Fruit fly (Drosophila melanogaster): ENCODE measurements around the gene Osi23.
A peak's percentile ranks its signal among the peaks of the same experiment; 100 is the strongest.

The Osi23 gene

dm6 chr3R:30450224-30450623 is 5.4 kb upstream of the Osi23 start (continued):
- TF ChIP-seq GATAe (GFP tag; conservative IDR thresholded peaks at IDR 0.05) (no peak), CG6689 (GFP tag; IDR thresholded peaks at IDR 0.05) (no peak; the same call in none of the 2 replicates), salm (tag; optimal IDR thresholded peaks at IDR 0.05) (peak; percentile 17), CG1647 (GFP tag; optimal IDR thresholded peaks at IDR 0.05) (peak; percentile 87), zfh2 (GFP tag; optimal IDR thresholded peaks at IDR 0.05) (peak; percentile 49), mam (GFP tag; optimal IDR thresholded peaks at IDR 0.05) (peak; percentile 75), CG3163 (GFP tag; optimal IDR thresholded peaks at IDR 0.05) (peak; percentile 91), CG34422 (GFP tag; IDR thresholded peaks at IDR 0.05) (peak; percentile 68; the same call in 1 of the 3 replicates), bcd (GFP tag; optimal IDR thresholded peaks at IDR 0.05) (peak; percentile 78), luna (GFP tag; optimal IDR thresholded peaks at IDR 0.05) (peak; percentile 63), CG4730 (GFP tag; IDR thresholded peaks at IDR 0.05) (no peak; the same call in 1 of the 2 replicates), Optix (GFP tag; IDR thresholded peaks at IDR 0.05) (no peak), insv (GFP tag; optimal IDR thresholded peaks at IDR 0.05) (no peak), Oli (tag; optimal IDR thresholded peaks at IDR 0.05) (no peak), CG1603 (tag; optimal IDR thresholded peaks at IDR 0.05) (peak; percentile 59), gce (GFP tag; IDR thresholded peaks at IDR 0.05) (peak; percentile 92), CG1529 (GFP tag; optimal IDR thresholded peaks at IDR 0.05) (peak; percentile 69), gro (GFP tag; optimal IDR thresholded peaks at IDR 0.05) (peak; percentile 54), Ets65A (GFP tag) (no peak), pnt (GFP tag; optimal IDR thresholded peaks at IDR 0.05) (peak; percentile 69), CG12071 (GFP tag; optimal IDR thresholded peaks at IDR 0.05) (peak; percentile 88), CG16815 (GFP tag; optimal IDR thresholded peaks at IDR 0.05) (peak; percentile 20), CG10543 (GFP tag; optimal IDR thresholded peaks at IDR 0.05) (peak; percentile 31), HLH54F (GFP tag; optimal IDR thresholded peaks at IDR 0.05) (peak; percentile 37), prd (optimal IDR thresholded peaks at IDR 0.05) (no peak), prd (GFP tag; IDR thresholded peaks at IDR 0.05) (peak; percentile 31; the same call in 1 of the 3 replicates), zfh1 (GFP tag; IDR thresholded peaks at IDR 0.05) (peak; percentile 75), CG11560 (tag; IDR thresholded peaks at IDR 0.05) (no peak), CG1832 (GFP tag; optimal IDR thresholded peaks at IDR 0.05) (peak; percentile 23), pros (GFP tag; optimal IDR thresholded peaks at IDR 0.05) (no peak), pita (GFP tag; optimal IDR thresholded peaks at IDR 0.05) (no peak), CG18599 (GFP tag; optimal IDR thresholded peaks at IDR 0.05) (peak; percentile 83), Hand (GFP tag; optimal IDR thresholded peaks at IDR 0.05) (peak; percentile 40), tup (GFP tag; optimal IDR thresholded peaks at IDR 0.05) (no peak), chinmo (GFP tag; IDR thresholded peaks at IDR 0.05; ENCODE audit: partially characterized antibody) (peak; percentile 69; the same call in 3 of the 4 replicates), CG4404 (GFP tag; IDR thresholded peaks at IDR 0.05) (no peak), CG18262 (tag; optimal IDR thresholded peaks at IDR 0.05) (no peak), CG14710 (tag; optimal IDR thresholded peaks at IDR 0.05) (no peak), sima (GFP tag; optimal IDR thresholded peaks at IDR 0.05) (no peak), HLH3B (GFP tag; IDR thresholded peaks at IDR 0.05) (peak; percentile 86; the same call in 1 of the 2 replicates), unpg (GFP tag; optimal IDR thresholded peaks at IDR 0.05) (peak; percentile 70), CG5953 (GFP tag; IDR thresholded peaks at IDR 0.05) (no peak), fd64A (GFP tag; optimal IDR thresholded peaks at IDR 0.05) (peak; percentile 79), CG2116 (GFP tag; optimal IDR thresholded peaks at IDR 0.05) (peak; percentile 55), dati (GFP tag; IDR thresholded peaks at IDR 0.05) (0 out of 2 replicates have a peak, but pooled peaks have one; percentile 7), Med (GFP tag) (peak; percentile 98), her (GFP tag; optimal IDR thresholded peaks at IDR 0.05) (peak; percentile 79), E2f2 (GFP tag; IDR thresholded peaks at IDR 0.05) (peak; percentile 66), Hmx (GFP tag; optimal IDR thresholded peaks at IDR 0.05) (no peak), Antp (GFP tag; optimal IDR thresholded peaks at IDR 0.05) (peak; percentile 72), wdn (GFP tag; IDR thresholded peaks at IDR 0.05) (peak; percentile 73; the same call in 1 of the 2 replicates)

All from whole organism, embryonic.